Worm (Caenorhabditis elegans) whole organism, L3 larva: ENCODE data around the gene hpr-9.

Experiments used
- ceh-28 ChIP-seq: fragments of 150-350 bp; optimal IDR thresholded peaks from 2 replicates; lab custom pipeline; 2014; ENCODE audit warnings: missing biosample characterization, missing genetic modification reagents, missing genetic modification characterization
- egl-27 ChIP-seq: sonication (generic microtip); optimal IDR thresholded peaks from 4 replicates; lab custom pipeline; 2017; ENCODE audit warnings: missing biosample characterization, missing genetic modification reagents, missing genetic modification characterization
- elt-3 ChIP-seq, 3 experiments: fragments of 150-350 bp in 1 of 3; sonication (generic microtip) in 2 of 3; optimal IDR thresholded peaks; 2 replicates in 2 of 3; 4 replicates in 1 of 3; lab custom pipeline; 2014 to 2017; ENCODE audit warnings: missing biosample characterization in 3 of 3, missing genetic modification characterization in 3 of 3
- nfya-1 ChIP-seq: sonication (generic microtip); optimal IDR thresholded peaks from 2 replicates; lab custom pipeline; 2017; ENCODE audit warnings: missing genetic modification characterization, mild to moderate bottlenecking, missing compliant biosample characterization, antibody characterized with exemption, moderate library complexity; ENCODE audit not compliant: insufficient read depth
- nhr-12 ChIP-seq: fragments of 150-350 bp; optimal IDR thresholded peaks from 2 replicates; lab custom pipeline; 2014; ENCODE audit warnings: missing biosample characterization, missing genetic modification characterization
- snpc-4 ChIP-seq: fragments of 150-350 bp; optimal IDR thresholded peaks from 2 replicates; lab custom pipeline; 2014; ENCODE audit warnings: missing biosample characterization, missing genetic modification characterization
- zag-1 ChIP-seq: fragments of 150-350 bp; optimal IDR thresholded peaks from 2 replicates; lab custom pipeline; 2014; ENCODE audit warnings: missing biosample characterization, missing genetic modification characterization

DNA sequence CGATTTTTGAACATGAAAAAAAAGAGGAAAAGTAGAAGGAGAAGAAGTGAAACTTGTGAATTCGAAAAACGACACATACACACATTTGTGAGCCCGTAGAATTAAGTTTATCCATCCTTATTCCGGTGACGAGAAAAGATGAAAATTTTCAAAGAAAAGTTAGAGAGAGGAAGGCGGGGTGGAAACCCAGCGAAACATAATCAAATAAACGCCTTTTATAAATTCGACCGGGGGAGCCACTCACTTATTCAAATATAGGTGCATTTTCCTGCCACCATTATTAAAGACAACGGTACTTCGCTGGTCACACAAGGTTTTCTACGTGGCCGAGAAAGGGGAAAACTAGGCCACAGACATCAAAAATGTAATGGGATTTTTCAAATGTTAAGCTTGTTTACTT is 37.9 kb upstream of the hpr-9 start:
- TF ChIP-seq elt-3 (tag; optimal IDR thresholded peaks at IDR 0.05; lab: Kevin White, UChicago) = no peak
- no peak for TF ChIP-seq snpc-4
- no peak for TF ChIP-seq egl-27 (tag; lab: Kevin White, UChicago)
- TF ChIP-seq zag-1 (tag; lab: Kevin White, UChicago) = no peak
- TF ChIP-seq nfya-1 (tag; lab: Kevin White, UChicago) = no peak
- no peak for TF ChIP-seq nhr-12 (tag; lab: Kevin White, UChicago)
- TF ChIP-seq ceh-28 (tag; lab: Kevin White, UChicago) = no peak
